Fruit fly (Drosophila melanogaster) S2 (cell line): ENCODE measurements around the gene CG4297.

Source experiments
- CG8478 ChIP-seq: fragments of >200 bp; optimal IDR thresholded peaks from 2 replicates; lab custom pipeline; 2018
- CTCF ChIP-seq, 2 experiments: fragments of >200 bp; optimal IDR thresholded peaks; 2 replicates each; lab custom pipeline; 2018

Gene CG4297

DNA sequence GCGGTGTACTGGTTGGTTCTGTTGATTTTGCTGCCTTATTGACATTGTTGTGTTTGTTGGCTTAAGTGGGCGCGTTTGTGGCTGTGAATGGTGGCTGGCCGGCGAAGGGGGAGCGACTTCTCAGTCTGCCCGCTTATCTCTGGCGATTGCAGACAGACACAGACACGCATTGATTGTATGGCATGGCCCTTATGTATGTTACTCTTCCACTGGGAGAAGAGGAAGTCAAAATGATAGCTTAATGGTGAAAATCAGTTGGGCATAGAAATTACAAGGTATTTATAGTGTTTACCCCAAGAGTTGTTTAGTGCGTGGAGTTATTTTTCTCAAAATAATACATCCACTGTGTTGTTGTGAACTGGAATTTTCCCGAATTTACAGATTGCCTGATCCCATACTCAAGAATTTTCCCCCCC is 13.8 kb upstream of the CG4297 start:
- TF ChIP-seq CTCF (optimal IDR thresholded peaks at IDR 0.05; lab: Kevin White, UChicago) (no peak), CG8478 (lab: Kevin White, UChicago) (no peak)

DNA sequence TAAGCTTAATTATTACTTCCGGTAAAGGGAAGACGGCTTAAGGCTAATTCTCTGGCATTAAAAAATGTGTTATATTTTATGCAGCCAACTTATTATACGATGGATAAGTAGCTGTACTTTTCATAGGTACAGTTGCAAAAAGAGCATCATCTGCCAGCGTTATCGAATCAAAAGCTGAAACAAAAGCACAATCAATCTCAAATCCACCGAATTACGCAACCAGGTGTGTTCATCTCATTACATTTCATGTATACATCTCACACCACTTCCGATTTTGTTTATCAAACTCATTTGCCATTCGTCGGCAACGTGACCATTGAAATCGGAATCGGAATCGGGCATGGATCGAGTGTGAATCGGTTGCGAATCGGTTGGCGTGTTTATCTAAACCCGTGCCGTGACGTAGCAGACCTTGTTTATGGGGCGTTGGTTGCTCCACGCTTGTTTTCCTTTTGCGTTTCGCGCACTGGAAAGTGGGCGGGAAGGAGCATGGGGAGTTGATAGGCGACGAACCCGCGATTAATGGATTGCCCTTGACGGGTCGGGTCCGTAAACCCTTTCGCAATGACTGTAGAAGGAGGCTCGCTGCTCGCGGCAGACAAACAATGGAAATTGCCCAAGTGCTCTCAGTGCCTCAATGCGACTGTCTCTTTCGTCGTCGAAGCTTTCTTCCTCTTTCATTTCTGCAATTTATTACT is 13.3 kb upstream of the CG4297 start:
- TF ChIP-seq CG8478 (lab: Kevin White, UChicago) (no peak), CTCF (optimal IDR thresholded peaks at IDR 0.05; lab: Kevin White, UChicago) (no peak)

DNA sequence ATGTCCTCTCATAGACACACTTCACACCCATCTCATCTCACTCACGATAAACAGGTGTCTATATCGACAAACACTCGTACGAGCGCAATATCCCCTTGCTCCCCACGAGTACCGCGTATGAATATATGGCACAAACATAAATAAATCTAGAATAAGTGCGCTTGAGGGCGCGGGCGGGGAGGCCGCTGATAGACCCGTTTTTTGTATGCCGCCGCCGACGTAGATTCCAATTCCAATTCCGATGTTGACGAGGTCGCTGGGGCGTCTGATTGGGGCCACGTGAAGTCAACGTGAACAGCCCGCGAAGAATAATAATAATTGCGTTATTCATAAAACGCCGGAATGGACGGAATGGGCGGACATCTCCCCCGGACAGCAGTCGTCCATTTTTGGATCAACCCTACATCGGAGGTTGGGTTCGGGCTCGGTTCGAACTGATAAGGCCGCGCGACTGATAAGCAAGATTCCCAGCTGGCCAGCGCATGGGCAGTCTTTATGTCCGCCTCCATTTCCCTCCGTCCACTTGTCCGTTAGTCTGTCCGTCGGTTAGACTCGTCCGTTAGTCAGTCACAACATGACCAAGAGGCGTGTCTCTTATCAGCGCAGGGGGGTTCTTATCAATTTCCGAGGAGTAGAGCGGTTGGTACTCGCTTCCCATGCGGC is 12.4 kb upstream of the CG4297 start:
- TF ChIP-seq CTCF (optimal IDR thresholded peaks at IDR 0.05; lab: Kevin White, UChicago) (no peak), CG8478 (lab: Kevin White, UChicago) (no peak)

DNA sequence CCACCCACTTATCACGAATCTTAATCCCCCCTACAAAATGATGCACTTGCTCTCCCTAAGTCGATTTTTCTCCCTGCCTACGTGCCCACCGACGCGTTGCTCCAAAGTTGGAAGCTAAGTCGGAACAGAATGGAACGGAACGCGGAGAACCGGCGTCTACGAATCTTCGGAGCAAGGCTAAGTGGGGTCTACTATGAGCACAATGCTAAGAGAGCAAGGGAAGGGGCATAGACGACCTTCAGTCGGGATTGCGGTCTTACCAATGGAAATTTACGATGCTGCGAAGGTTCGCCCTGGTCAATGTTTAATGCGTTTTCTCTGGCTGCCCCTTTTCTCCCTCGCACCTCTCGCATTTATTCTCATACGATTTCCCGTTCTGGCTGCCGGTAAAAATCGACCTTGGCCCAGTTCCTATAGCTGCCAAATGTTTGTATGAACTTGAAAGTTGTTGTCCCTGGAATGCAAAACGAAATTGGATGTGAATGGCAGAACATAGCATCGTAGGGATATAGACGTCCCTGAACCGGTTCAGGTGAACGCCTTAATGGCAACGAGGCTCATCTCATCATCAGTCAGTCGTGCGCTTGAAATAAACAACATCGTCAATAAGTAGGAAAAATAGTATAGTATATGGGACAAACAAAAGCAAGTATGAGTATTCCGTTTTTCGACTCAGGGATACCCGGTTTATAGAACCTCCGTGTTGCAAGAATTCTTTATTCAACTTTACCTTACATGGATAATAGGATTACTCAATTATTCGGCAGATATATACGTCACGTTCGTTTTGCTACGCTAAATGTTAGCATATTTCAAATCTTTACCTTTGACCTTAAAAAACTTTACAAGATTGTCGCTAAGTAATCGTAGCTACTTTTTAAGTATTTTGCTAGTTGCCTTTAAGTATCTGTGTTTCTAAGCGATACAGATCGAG is 11.6 kb upstream of the CG4297 start:
- no peak for TF ChIP-seq CG8478 (lab: Kevin White, UChicago)
- TF ChIP-seq CTCF (optimal IDR thresholded peaks at IDR 0.05; lab: Kevin White, UChicago): no peak

DNA sequence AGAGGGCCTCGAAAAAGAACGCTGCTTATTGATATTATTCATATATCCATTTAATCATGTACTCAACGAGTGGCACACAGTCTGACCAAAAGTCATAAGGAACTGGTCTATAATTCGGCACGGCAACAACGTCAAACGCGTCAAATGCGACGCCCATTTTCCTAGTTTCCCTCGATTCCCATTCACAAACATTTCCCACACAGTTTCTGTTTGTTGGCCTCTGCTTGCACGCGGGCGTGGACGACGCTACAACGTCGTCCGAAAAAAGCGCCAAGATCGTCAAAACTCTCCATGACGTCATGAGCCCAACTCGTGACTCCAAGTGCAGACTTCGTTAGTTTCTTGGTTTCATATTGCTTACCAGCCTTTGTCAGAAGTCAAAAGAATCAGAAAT is 10.4 kb upstream of the CG4297 start:
- TF ChIP-seq CTCF (optimal IDR thresholded peaks at IDR 0.05; lab: Kevin White, UChicago) (no peak), CG8478 (lab: Kevin White, UChicago) (no peak)

DNA sequence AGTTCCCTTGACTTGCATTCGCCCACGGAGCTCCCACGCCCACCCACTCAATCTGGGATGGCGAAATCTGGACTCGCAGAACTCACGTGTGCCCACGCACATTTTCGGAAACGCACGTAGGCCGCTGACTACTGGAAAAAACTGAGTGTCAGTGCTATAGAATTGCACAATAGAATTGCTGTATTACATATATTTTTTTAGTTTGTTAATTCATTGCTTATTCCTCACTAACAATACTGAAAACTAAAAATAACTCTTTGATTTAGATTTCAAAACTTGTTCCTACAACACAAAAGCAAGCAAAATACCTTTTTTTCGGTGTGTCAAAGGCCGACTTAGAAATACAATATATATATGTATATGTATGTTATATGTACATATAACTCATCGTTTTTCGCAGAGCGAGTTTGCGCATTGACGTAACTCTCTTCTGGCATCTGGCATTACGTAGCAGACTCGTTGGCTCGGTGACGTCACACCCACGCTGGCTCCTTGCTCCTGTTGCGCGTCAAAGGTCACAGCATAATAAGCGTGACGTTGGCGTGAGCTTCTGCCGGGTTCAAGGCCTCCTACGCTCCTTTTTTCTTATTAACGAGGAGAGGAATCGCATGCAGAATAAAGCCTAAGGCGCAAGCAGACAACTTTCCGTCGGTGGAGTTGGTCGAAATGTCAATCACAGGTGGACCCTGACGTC is 9.9 kb upstream of the CG4297 start:
- TF ChIP-seq CG8478 (lab: Kevin White, UChicago) (no peak), CTCF (optimal IDR thresholded peaks at IDR 0.05; lab: Kevin White, UChicago) (no peak)

DNA sequence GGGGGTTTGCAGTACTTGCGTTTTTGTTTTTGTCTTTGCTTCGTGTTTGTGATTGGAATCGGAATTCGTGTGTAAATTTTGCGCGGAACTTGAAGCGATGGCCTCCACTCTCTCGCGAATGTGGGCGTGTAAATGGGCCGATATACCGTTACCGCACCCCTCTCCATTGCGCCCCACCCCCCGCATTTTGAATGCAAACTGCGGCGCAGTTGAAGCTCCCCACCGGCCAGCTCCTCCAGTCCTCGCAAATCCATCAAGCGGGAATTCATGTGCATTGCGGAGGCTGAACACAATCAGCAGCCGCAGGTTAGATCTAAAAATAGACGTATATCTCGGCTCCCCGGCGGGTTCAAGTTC is 9.4 kb upstream of the CG4297 start:
- TF ChIP-seq CG8478 (lab: Kevin White, UChicago): no peak
- no peak for TF ChIP-seq CTCF (optimal IDR thresholded peaks at IDR 0.05; lab: Kevin White, UChicago)

DNA sequence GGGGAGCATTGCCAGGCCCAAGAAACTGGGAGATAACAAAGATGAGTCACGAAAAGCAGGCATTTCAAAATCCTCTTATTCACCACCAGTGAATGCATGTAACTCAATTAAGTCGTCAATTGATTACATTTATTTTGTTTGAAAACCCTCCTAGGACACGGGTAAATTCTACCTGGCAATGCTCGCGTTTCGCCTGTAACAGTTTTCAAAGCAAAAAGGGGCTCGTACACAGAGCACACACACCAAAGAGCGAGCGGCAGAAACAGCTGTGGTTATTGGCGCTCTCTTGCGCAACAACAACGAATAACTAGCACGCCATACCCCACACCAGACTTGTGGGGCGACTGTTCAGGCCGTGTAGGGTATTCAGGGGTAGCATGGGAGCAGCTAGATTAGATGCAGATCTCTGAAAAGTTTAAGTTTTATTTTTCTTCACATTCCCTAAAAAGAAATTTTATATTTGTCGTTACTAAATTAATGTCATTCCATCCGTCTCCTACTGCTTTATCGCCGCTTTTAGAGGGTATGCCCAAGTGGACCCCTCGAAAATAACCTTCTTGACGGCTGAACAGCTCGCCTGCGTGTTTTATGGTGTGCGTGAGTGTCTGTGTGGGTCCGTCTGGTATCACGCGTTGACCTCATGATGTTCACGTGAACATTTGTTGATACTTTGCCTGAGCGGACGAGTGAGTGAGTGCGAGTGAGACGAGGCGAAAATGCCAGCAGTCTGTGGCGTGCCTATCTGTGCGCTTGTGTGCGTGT is 8.8 kb upstream of the CG4297 start:
- TF ChIP-seq CG8478 (lab: Kevin White, UChicago) (no peak), CTCF (optimal IDR thresholded peaks at IDR 0.05; lab: Kevin White, UChicago) (no peak)

DNA sequence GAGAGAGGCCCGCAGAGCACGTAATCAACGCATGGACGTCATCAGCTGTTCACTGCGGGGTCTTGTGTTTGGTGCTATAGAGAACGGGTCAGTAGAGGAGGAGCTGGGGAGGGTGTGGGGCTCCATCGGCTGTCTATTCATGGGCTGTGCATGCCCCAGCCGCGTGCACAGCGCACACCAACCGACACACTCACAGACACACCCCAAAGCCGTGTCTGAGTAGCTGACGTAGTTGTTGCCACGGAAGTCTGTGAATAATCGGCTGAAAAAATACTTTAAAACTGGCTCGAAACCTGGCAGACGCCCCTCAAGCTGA is 8.2 kb upstream of the CG4297 start:
- no peak for TF ChIP-seq CG8478 (lab: Kevin White, UChicago)

DNA sequence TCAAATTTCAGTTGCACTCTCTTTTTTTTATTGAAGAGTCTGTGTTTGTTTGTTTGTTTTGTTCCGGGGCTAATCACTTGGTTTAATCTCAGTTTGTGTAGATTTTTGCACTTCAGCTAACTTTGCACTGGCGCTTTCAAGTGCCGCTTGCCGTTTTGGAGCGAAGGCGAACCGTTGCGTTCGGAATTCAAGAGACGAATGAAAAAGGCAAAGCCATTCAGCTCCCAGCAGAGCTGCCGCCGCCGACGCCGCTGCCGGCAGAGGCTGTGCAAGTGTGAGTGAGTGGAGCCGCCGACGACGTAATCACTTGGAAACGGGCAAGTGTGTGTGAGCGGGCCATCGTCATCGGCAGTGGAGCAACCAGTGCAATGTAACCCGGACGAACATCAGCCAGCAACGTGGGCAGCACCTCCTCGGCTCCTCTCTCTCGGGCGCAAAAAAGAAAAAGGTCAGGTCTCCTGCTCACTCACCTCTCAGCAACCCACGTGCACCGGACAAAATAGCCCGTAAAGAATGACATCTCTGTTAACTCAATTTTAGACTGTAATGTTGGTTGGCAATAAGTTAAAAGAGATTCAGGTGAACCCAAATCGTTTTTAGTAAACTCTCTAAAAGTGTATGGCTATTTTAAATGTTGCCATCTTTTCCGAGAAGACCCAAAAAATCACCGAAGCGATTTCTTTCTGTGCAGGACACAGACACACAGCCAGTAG is 7.6 kb upstream of the CG4297 start, which contains the start of gene cbt:
TSS of gene cbt (minus strand) at position 206 of the 713 bp plus-strand sequence.
- TF ChIP-seq CTCF (optimal IDR thresholded peaks at IDR 0.05; lab: Kevin White, UChicago) (no peak), CG8478 (lab: Kevin White, UChicago) (no peak)

DNA sequence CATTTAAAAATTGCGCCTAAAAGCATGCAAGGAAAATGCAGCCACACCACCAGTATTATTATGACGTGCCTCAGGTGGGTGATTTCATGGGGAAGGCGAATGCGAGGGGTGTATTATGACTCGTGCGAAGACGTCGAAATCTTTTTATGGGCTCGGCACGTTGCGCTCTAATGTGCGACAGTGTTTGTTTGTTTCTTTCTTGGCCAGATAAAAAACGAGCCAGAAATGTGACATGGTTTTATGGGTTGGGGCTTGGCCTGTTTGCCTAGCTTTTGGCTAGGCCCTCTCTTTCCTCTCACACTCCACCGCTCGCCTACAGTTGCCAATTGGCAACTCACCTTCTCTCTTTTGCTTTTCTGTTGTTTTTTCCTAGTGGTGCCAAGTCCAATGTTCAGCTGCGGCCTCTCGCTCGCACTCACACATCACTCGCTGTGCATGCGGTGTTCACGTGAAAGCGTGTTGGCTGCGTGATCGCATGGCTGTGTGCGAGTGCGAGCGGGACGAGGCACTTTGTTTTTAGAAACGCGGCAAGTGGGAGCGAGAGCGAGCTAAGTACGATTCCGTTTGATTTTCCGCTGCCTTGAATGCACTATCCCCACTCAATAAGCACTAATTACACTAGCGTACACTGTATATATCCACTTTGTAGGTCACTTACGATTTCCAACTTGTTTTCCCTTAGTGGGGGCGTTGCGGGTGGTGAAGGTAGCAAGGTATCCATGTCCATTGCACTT is 6.9 kb upstream of the CG4297 start:
- TF ChIP-seq CG8478 (lab: Kevin White, UChicago) (no peak), CTCF (optimal IDR thresholded peaks at IDR 0.05; lab: Kevin White, UChicago) (no peak)

DNA sequence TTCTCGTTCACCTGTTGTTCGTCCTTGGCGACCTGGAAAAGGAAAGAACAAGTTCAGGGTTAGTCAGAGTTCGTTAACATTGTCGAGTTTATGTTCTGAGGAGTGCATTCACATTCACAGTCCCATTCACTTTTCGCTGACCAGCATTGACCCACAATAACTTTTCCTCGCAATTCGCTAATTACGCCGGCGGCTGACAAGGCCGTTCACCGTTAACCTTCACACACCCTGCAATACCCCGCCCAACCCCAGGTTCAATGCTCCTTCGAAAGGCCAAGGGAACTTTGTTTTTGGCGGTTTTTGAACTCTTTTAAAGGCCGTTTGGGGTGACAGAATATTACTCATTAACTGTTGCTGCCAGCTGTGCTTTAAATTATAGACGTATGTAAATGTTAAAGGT is 6.2 kb upstream of the CG4297 start:
- TF ChIP-seq CG8478 (lab: Kevin White, UChicago) (no peak), CTCF (optimal IDR thresholded peaks at IDR 0.05; lab: Kevin White, UChicago) (no peak)

DNA sequence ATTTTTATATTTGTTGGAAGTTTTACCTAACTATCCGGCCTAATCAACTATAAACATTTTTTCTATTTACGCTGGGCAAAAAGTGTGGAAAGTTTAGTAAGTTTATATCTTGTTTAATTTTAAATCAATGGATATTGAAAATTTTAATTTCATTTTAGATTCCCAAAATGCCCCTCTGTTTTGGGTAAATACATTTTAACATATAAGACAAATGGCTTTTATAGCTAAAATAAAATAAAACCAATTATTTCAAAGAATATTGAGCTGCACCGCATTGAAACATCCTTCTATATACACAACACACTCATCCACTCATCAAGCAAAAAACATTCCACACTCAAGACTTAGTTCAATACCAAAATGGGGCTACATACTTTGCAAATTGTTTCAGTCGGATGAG is 3.9 kb upstream of the CG4297 start, which contains the start of gene ush:
TSS of gene ush (plus strand) at position 301 of the 400 bp plus-strand sequence.
- TF ChIP-seq CTCF (optimal IDR thresholded peaks at IDR 0.05; lab: Kevin White, UChicago) (no peak), CG8478 (lab: Kevin White, UChicago) (no peak)
